Fruit fly (Drosophila melanogaster) Kc167 (cell line): ENCODE data around the gene Doc3.

Experiments used
- Myc ChIP-seq: fragments of >200 bp; optimal IDR thresholded peaks from 2 replicates; lab custom pipeline; 2017; ENCODE audit warnings: missing external identifiers
- Sin3A ChIP-seq: fragments of >200 bp; optimal IDR thresholded peaks from 2 replicates; lab custom pipeline; 2018; ENCODE audit warnings: missing external identifiers
- h ChIP-seq: fragments of >200 bp; optimal IDR thresholded peaks from 3 replicates; lab custom pipeline; 2018; ENCODE audit warnings: missing external identifiers
- insv ChIP-seq: fragments of >200 bp; optimal IDR thresholded peaks from 3 replicates; lab custom pipeline; 2018; ENCODE audit warnings: missing external identifiers
- psq ChIP-seq: fragments of >200 bp; optimal IDR thresholded peaks from 2 replicates; lab custom pipeline; 2017; ENCODE audit warnings: missing external identifiers
- ttk ChIP-seq: sonication (Bioruptor generic); optimal IDR thresholded peaks from 2 replicates; lab custom pipeline; 2017; ENCODE audit warnings: missing external identifiers

Gene Doc3

dm6 chr3L:9028057-9028456, 23.1 kb downstream of the Doc3 start:
- no peak for TF ChIP-seq insv (lab: Kevin White, UChicago)
- TF ChIP-seq Myc (lab: Kevin White, UChicago), result no peak
- TF ChIP-seq h (lab: Kevin White, UChicago), result no peak
- TF ChIP-seq Sin3A (lab: Kevin White, UChicago), result no peak
- TF ChIP-seq ttk (lab: Kevin White, UChicago), result no peak
- TF ChIP-seq psq (lab: Kevin White, UChicago), result no peak

- TF ChIP-seq insv (lab: Kevin White, UChicago), result no peak
- no peak for TF ChIP-seq Myc (lab: Kevin White, UChicago)
- no peak for TF ChIP-seq h (lab: Kevin White, UChicago)
Measured at dm6 chr3L:9029183-9029789, 24.3 kb downstream of the Doc3 start.

dm6 chr3L:9032871-9033270, 27.9 kb downstream of the Doc3 start:
- TF ChIP-seq insv (lab: Kevin White, UChicago) (no peak), Sin3A (lab: Kevin White, UChicago) (no peak), h (lab: Kevin White, UChicago) (no peak), ttk (lab: Kevin White, UChicago) (no peak), Myc (lab: Kevin White, UChicago) (no peak), psq (lab: Kevin White, UChicago) (no peak)

- no peak for TF ChIP-seq Sin3A (lab: Kevin White, UChicago)
- TF ChIP-seq ttk (lab: Kevin White, UChicago), result no peak
- no peak for TF ChIP-seq Myc (lab: Kevin White, UChicago)
- no peak for TF ChIP-seq psq (lab: Kevin White, UChicago)
- no peak for TF ChIP-seq insv (lab: Kevin White, UChicago)
Measured at dm6 chr3L:9033537-9033936, 28.5 kb downstream of the Doc3 start.

- TF ChIP-seq h (lab: Kevin White, UChicago), result no peak
- TF ChIP-seq ttk (lab: Kevin White, UChicago), result no peak
- no peak for TF ChIP-seq Myc (lab: Kevin White, UChicago)
- no peak for TF ChIP-seq psq (lab: Kevin White, UChicago)
- no peak for TF ChIP-seq Sin3A (lab: Kevin White, UChicago)
- no peak for TF ChIP-seq insv (lab: Kevin White, UChicago)
Measured at dm6 chr3L:9033999-9034626, 29.1 kb downstream of the Doc3 start.

- TF ChIP-seq Sin3A (lab: Kevin White, UChicago) (no peak), ttk (lab: Kevin White, UChicago) (no peak), insv (lab: Kevin White, UChicago) (no peak), Myc (lab: Kevin White, UChicago) (no peak), h (lab: Kevin White, UChicago) (no peak), psq (lab: Kevin White, UChicago) (no peak)
Measured at dm6 chr3L:9037608-9038007, 32.6 kb downstream of the Doc3 start.

- TF ChIP-seq Sin3A (lab: Kevin White, UChicago) (no peak), h (lab: Kevin White, UChicago) (no peak), ttk (lab: Kevin White, UChicago) (no peak), Myc (lab: Kevin White, UChicago) (no peak), psq (lab: Kevin White, UChicago) (no peak), insv (lab: Kevin White, UChicago) (no peak)
Measured at dm6 chr3L:9039189-9039588, 34.2 kb downstream of the Doc3 start.

- TF ChIP-seq Myc (lab: Kevin White, UChicago) (no peak), insv (lab: Kevin White, UChicago) (no peak), psq (lab: Kevin White, UChicago) (no peak), ttk (lab: Kevin White, UChicago) (no peak), Sin3A (lab: Kevin White, UChicago) (no peak), h (lab: Kevin White, UChicago) (no peak)
Measured at dm6 chr3L:9041042-9041477, 36.1 kb downstream of the Doc3 start, which contains the start of gene Doc1. Gene Doc1, plus strand, starts transcription at chr3L:9041375.

dm6 chr3L:9042200-9042988, 37.4 kb downstream of the Doc3 start:
- TF ChIP-seq Myc (lab: Kevin White, UChicago) (no peak), psq (lab: Kevin White, UChicago) (no peak), Sin3A (lab: Kevin White, UChicago) (no peak), insv (lab: Kevin White, UChicago) (no peak), ttk (lab: Kevin White, UChicago) (no peak), h (lab: Kevin White, UChicago) (no peak)

dm6 chr3L:9043648-9044047, 38.7 kb downstream of the Doc3 start:
- TF ChIP-seq ttk (lab: Kevin White, UChicago), result no peak
- no peak for TF ChIP-seq h (lab: Kevin White, UChicago)
- TF ChIP-seq Myc (lab: Kevin White, UChicago), result no peak
- no peak for TF ChIP-seq Sin3A (lab: Kevin White, UChicago)
- no peak for TF ChIP-seq psq (lab: Kevin White, UChicago)
- no peak for TF ChIP-seq insv (lab: Kevin White, UChicago)

dm6 chr3L:9044896-9045295, 39.9 kb downstream of the Doc3 start:
- TF ChIP-seq insv (lab: Kevin White, UChicago), result no peak
- no peak for TF ChIP-seq ttk (lab: Kevin White, UChicago)
- TF ChIP-seq psq (lab: Kevin White, UChicago), result no peak
- no peak for TF ChIP-seq Myc (lab: Kevin White, UChicago)
- no peak for TF ChIP-seq Sin3A (lab: Kevin White, UChicago)
- no peak for TF ChIP-seq h (lab: Kevin White, UChicago)
